Worm (Caenorhabditis elegans) whole organism, L1 larva: ENCODE data around the gene Y105C5A.15.
A peak's percentile ranks its signal among the peaks of the same experiment; 100 is the strongest.
"Not testable (repeated sequence)": the region's sequence is repeated elsewhere in the genome, so short reads cannot be mapped to it uniquely, and the experiment has no call there.

Experiments
- F16B12.6 ChIP-seq: fragments of 150-350 bp; optimal IDR thresholded peaks from 2 replicates; lab custom pipeline; 2014; ENCODE audit warnings: missing biosample characterization, missing genetic modification characterization
- aha-1 ChIP-seq: fragments of 150-350 bp; optimal IDR thresholded peaks from 2 replicates; lab custom pipeline; 2014; ENCODE audit warnings: missing biosample characterization, missing genetic modification characterization
- ceh-8 ChIP-seq: fragments of 200-800 bp; sonication (Bioruptor generic); optimal IDR thresholded peaks from 2 replicates; lab custom pipeline; 2018; ENCODE audit warnings: mild to moderate bottlenecking, missing genetic modification characterization, moderate library complexity, missing compliant biosample characterization
- efl-1 ChIP-seq, 4 experiments: fragments of 150-350 bp; optimal IDR thresholded peaks in 3 of 4; peaks in 1 of 4; 1 replicate in 1 of 4; 2 replicates in 3 of 4; lab custom pipeline; 2014; ENCODE audit warnings: missing biosample characterization in 2 of 4, missing genetic modification characterization in 2 of 4, missing genetic modification reagents in 2 of 4
- mab-9 ChIP-seq: fragments of 200-800 bp; sonication (Bioruptor generic); IDR thresholded peaks from 2 replicates; pipeline ENCODE4 v1.3.6; 2022; ENCODE audit warnings: missing genetic modification reagents, missing genetic modification characterization, missing compliant biosample characterization
- nhr-19 ChIP-seq: fragments of 200-800 bp; sonication (Bioruptor generic); conservative IDR thresholded peaks from 2 replicates; pipeline ENCODE4 v1.3.6; 2022; ENCODE audit warnings: missing genetic modification characterization, missing compliant biosample characterization
- nhr-47 ChIP-seq: sonication (generic microtip); optimal IDR thresholded peaks from 2 replicates; lab custom pipeline; 2016; ENCODE audit warnings: mild to moderate bottlenecking, missing genetic modification characterization, moderate library complexity, missing compliant biosample characterization
- tbx-2 ChIP-seq: sonication (generic microtip); optimal IDR thresholded peaks from 2 replicates; lab custom pipeline; 2016; ENCODE audit warnings: missing genetic modification characterization, missing compliant biosample characterization
- zag-1 ChIP-seq: fragments of 150-350 bp; optimal IDR thresholded peaks from 2 replicates; lab custom pipeline; 2014; ENCODE audit warnings: missing biosample characterization, missing genetic modification characterization

Y105C5A.15 gene

DNA sequence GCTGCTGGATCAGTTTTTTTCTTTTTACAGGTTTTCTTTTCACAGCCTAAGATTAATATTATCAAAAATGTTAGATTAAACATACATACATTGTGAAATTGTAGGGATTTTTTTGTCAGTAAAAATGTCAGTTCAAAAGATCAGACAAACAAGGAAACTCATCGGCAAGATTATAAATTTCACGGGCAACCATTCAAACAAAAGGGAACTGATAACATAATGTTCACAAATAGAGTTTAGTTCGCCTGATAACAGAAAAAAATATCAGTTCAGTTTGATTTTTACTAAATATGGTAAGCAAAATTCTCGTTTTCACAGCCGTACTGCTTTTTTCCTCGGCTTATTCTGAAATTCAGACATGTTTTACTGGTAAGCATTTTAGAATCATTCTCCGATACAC is 37.2 kb downstream of the Y105C5A.15 start:
- TF ChIP-seq mab-9 (GFP tag; lab: Robert Waterston, UW) = no peak
- no peak for TF ChIP-seq nhr-47
- TF ChIP-seq nhr-19 (GFP tag; lab: Robert Waterston, UW) = no peak
- no peak for TF ChIP-seq tbx-2
- TF ChIP-seq, all 84 proteins: peak for 0

DNA sequence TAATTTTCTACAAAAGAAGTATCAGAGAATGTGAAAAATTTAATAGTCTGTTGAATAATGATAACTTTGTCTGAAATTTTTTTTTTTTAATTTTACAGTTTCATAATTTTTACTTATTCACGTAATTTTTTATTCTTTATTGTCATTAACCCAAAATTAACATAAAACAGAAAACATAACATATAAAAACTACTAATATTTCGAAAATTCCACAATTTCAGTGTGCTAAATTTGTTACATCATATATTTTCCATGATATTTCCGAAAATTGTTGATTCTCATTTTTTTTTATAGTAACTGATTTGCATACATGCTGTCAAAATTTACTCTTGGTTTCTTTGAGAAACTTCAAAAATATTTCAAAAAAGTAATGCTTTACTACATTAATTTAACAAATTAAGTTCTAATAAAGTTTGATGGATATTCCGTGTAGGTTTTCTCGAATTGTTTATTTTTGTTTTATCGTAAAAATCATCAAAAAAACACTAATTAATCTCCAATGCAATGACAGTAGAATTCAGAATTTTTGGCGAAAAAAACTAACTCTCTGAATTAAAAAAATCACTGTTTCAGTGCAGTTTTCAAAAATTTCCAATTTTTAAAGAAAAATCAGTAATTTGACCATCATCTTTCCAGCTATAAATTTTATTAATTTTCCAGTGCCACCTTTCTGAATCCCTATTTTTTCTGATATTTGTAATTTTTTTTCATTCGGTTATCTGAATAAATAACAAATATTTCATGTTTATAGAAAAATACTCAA is 61.2 kb downstream of the Y105C5A.15 start:
- TF ChIP-seq F16B12.6 (no peak), efl-1 (optimal IDR thresholded peaks at IDR 0.05; lab: Kevin White, UChicago) (no peak), efl-1 (GFP tag; optimal IDR thresholded peaks at IDR 0.05 in 1 of 2; lab: Kevin White, UChicago) (peak in 1 of 2 experiments; percentile 91)

DNA sequence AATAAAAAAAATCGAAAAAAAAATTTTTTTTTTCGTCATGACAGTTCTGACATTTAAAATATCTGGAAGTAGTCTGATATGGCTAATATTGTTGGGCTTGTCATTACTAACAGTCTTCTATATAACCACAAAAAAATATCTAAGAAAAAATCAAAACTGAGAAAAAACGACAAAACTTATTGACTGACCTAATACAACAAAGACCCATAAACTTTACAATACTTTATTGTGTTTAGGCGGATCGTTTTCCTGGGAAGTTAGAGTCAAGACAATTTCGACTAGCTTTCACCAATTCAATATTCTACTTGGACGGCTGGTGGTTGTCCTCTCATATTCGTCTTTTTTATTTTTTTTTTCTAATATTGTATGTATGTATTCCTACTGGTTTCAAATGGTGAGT is 63.1 kb downstream of the Y105C5A.15 start, which contains the start of gene Y105C5A.1285:
Y105C5A.1285 (plus strand) TSS at position 301 of the 400 bp plus-strand sequence.
- not testable (repeated sequence) for TF ChIP-seq zag-1 (tag; lab: Kevin White, UChicago); aha-1 (tag; lab: Kevin White, UChicago); ceh-8
